Worm (Caenorhabditis elegans): Measurements from ENCODE around the gene F42A9.7.

- no peak for TF ChIP-seq aha-1 (tag; optimal IDR thresholded peaks at IDR 0.05)
- TF ChIP-seq nhr-90 (tag; optimal IDR thresholded peaks at IDR 0.05; ENCODE audit: poor library complexity) = no peak
- TF ChIP-seq egl-13 (tag; optimal IDR thresholded peaks at IDR 0.05) = no peak
- TF ChIP-seq hlh-4 (tag; optimal IDR thresholded peaks at IDR 0.05) = no peak
- no peak for TF ChIP-seq nhr-12 (tag; optimal IDR thresholded peaks at IDR 0.05)
- no peak for TF ChIP-seq nhr-11 (tag; optimal IDR thresholded peaks at IDR 0.05)
- TF ChIP-seq irx-1 (tag; optimal IDR thresholded peaks at IDR 0.05) = no peak
- no peak for TF ChIP-seq lin-13 (GFP tag; optimal IDR thresholded peaks at IDR 0.05)
- no peak for TF ChIP-seq unc-98 (GFP tag; IDR thresholded peaks at IDR 0.05)
- TF ChIP-seq unc-86 (tag; optimal IDR thresholded peaks at IDR 0.05) = no peak
- TF ChIP-seq mep-1 (tag; optimal IDR thresholded peaks at IDR 0.05) = no peak
- no peak for TF ChIP-seq egl-27 (tag; optimal IDR thresholded peaks at IDR 0.05)
- TF ChIP-seq snpc-4 (tag; optimal IDR thresholded peaks at IDR 0.05) = no peak
Measured at ce11 chrIV:8625730-8626129, 8.8 kb upstream of the F42A9.7 start.
